Worm (Caenorhabditis elegans): ENCODE results near the gene srx-114.

DNA sequence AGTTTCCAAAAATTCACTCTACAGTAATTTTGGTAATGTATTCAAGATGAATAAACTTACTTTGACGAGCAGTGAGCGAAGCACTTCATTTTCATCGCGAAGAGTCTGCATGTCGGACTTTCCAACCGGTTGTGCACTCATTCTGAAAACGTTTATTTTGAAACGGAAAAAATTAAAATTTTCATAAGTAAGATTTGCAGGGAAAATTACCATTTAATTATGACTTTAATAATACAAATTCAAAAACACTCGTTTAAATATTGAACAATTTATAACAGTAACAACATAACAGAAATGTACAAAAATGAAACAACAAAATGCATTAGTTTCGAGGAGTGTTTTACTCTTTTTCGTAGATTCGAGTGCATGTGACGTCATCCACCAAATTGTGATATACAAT lies 20.5 kb downstream of the srx-114 start, which contains the start of the genes EEED8.13 and EEED8.18:
- TF ChIP-seq ama-1 (optimal IDR thresholded peaks at IDR 0.05): no peak
- TF ChIP-seq flt-1 (GFP tag; IDR thresholded peaks at IDR 0.05): no peak
- no peak for TF ChIP-seq hmg-4 (GFP tag; optimal IDR thresholded peaks at IDR 0.05)
- TF ChIP-seq scrt-1 (GFP tag; IDR thresholded peaks at IDR 0.05): no peak
- TF ChIP-seq B0310.2 (tag; optimal IDR thresholded peaks at IDR 0.05): no peak
- TF ChIP-seq F13C5.2 (tag; optimal IDR thresholded peaks at IDR 0.05): no peak
- TF ChIP-seq pes-1 (GFP tag; IDR thresholded peaks at IDR 0.05): no peak
